Worm (Caenorhabditis elegans): Measurements from ENCODE around the gene srh-283.

ce11 chrV:17739801-17740200 lies 25.3 kb upstream of the srh-283 start, which contains the start of gene cutl-4:
- TF ChIP-seq W03F9.2 (tag; optimal IDR thresholded peaks at IDR 0.05) (no peak), him-1 (tag; optimal IDR thresholded peaks at IDR 0.05) (no peak), dao-5 (tag; optimal IDR thresholded peaks at IDR 0.05) (no peak)

All from whole organism, L4/young adult.